Worm (Caenorhabditis elegans) whole organism, L4/young adult: ENCODE data around the gene ZK809.8.

Experiments used
- W03F9.2 ChIP-seq: fragments of 150-350 bp; optimal IDR thresholded peaks from 2 replicates; lab custom pipeline; 2014; ENCODE audit warnings: missing biosample characterization, missing genetic modification characterization
- dao-5 ChIP-seq: sonication (generic microtip); optimal IDR thresholded peaks from 2 replicates; lab custom pipeline; 2016; ENCODE audit warnings: missing genotype, missing genetic modification characterization, moderate library complexity, missing compliant biosample characterization
- him-1 ChIP-seq: sonication (generic microtip); optimal IDR thresholded peaks from 2 replicates; lab custom pipeline; 2016; ENCODE audit warnings: missing genotype, missing genetic modification reagents, missing genetic modification characterization, missing compliant biosample characterization

The ZK809.8 gene

ce11 chrIV:11656144-11656780 is 7.4 kb upstream of the ZK809.8 start, which contains the start of gene ZK809.5:
Gene ZK809.5 (plus strand): TSS chrIV:11656730.
- TF ChIP-seq dao-5 (tag; lab: Kevin White, UChicago): no peak
- no peak for TF ChIP-seq W03F9.2
- no peak for TF ChIP-seq him-1

DNA sequence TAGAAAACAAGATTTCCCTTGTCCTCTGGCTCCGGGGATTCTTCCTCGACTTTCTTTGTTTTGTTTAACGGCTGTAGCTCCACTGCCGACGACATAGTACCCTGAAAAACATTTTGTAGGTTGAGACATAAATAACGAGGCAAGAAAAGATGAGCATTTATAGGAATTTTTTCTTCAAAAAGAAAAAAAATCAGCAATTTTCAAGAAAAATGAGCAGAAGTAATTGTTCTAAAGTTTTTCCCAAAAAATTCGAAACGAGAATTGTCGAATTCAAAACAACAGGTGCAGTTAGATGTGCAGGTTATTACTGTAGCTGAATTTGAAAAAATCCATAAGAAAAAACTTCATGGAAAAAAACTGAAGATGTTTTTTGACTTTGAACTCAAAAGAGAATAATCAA is 6.5 kb upstream of the ZK809.8 start, which contains the start of gene ent-1:
Gene ent-1 (minus strand): TSS at position 101 of the 400 bp plus-strand sequence.
- TF ChIP-seq W03F9.2: no peak
- no peak for TF ChIP-seq him-1
- TF ChIP-seq dao-5 (tag; lab: Kevin White, UChicago): no peak

- TF ChIP-seq W03F9.2 (no peak), dao-5 (tag; lab: Kevin White, UChicago) (no peak)
Observed at ce11 chrIV:11651965-11652453, 3.1 kb upstream of the ZK809.8 start, which contains the start of the genes acl-3 and ndub-6. Gene acl-3 (minus strand): TSS chrIV:11652023. Gene ndub-6 (plus strand): TSS chrIV:11652403.

DNA sequence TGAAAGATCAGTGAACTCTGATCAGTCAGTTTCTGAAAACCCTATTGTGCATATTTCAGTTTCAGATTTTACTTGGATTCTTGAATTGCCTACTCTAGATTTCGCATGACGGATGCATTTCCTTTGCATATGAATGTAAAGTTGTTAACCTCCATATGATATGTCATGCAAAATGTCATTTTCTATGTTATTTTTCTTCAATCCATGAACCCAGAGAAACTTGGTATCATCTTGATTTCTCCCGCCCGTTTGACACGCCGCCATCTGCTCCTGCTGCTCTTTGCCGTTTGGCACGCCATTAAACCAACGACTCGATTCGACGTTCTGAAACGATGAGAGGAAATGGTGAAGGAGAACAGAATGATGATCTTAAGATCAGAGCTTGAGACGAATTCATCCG is 1.5 kb upstream of the ZK809.8 start:
- no peak for TF ChIP-seq dao-5 (tag; lab: Kevin White, UChicago)
- no peak for TF ChIP-seq him-1
- TF ChIP-seq W03F9.2: no peak

DNA sequence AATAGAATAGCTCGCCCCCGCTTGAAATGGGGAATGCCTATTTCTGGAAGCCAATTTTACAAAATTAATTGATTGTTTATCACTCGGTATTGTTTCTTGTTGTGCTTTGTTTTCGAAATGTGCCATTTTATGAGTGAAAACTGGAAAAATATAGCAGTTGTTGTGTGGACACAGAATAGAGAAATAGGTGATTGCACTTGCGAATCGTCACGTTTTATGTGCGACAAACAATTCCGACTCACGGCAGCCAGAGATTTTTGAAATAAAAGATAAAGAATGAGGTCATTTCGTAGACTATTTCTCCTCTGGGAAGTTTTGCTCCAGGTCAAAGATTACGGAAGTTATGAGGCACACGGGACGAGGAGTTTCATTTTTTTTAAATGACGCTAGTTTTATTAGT is 2.0 kb downstream of the ZK809.8 start:
- TF ChIP-seq him-1 (no peak), W03F9.2 (no peak), dao-5 (tag; lab: Kevin White, UChicago) (no peak)

DNA sequence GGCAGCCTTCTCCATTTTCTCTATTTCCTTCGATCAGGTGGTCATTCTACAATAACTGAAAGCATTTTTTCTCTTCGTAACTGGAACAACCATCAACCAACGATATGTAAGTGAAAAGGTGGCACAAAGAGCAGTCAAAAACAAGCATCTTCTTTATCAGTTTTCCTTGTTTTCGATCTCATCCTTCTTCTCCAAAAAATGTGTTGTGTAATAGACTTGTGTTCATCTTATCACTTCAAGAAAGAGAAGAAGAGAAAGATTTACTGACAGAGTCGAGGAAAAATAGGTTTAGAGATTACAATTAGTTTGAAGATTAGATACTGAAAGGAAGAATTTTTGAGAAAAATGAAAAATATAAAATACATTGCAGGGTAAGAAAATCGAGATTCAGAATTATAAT is 3.5 kb downstream of the ZK809.8 start:
- no peak for TF ChIP-seq W03F9.2
- TF ChIP-seq dao-5 (tag; lab: Kevin White, UChicago): no peak
- no peak for TF ChIP-seq him-1

DNA sequence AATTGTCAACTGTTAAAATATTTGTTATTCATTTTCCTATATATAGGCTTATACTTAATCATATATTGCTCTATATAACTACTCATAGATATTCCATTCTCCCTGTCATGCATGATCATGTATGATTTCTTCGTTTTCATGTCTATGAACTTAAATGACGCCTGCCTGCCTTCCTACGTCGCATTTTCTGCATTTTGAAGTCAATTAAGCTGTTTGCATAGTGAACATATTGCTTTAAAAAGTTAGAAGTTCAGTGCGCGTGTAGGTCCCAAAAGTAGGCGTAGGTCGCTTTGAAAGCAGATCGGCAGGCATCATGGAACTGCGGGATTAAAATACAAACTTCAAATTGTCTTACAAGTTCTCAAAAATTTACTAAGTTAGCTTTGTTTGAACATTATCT is 4.2 kb downstream of the ZK809.8 start:
- no peak for TF ChIP-seq him-1
- TF ChIP-seq dao-5 (tag; lab: Kevin White, UChicago): no peak
- TF ChIP-seq W03F9.2: no peak

ce11 chrIV:11643829-11644228 is 5.0 kb downstream of the ZK809.8 start, which contains the start of gene prx-2:
Gene prx-2 (plus strand): TSS chrIV:11644129.
- TF ChIP-seq W03F9.2 (no peak), dao-5 (tag; lab: Kevin White, UChicago) (no peak), him-1 (no peak)

- TF ChIP-seq him-1 (no peak), dao-5 (tag; lab: Kevin White, UChicago) (no peak), W03F9.2 (no peak)
Observed at ce11 chrIV:11641802-11642201, 7.1 kb downstream of the ZK809.8 start, which contains the start of gene ZK809.1. Gene ZK809.1 (plus strand): TSS chrIV:11642102.

DNA sequence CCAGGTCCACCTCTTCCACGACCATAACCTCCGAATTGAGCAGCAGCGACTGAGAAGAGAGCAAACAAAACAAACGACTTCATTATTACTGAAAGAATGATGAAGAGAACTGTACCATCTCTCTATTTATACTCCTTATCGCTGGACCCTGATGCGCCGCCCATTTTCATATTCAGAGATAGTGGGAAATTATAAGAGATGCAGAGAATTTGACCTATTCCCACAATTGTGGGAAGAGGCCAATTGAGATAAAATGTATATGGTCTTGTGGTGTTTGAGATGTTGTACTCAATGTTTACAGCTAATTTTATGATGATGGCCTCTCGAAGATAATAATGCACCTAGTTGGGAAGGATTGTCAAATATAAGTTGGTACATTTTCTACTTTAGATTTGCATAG is 7.9 kb downstream of the ZK809.8 start, which contains the start of gene ttr-50:
Gene ttr-50 (minus strand): TSS at position 101 of the 400 bp plus-strand sequence.
- TF ChIP-seq dao-5 (tag; lab: Kevin White, UChicago): no peak
- no peak for TF ChIP-seq W03F9.2
- no peak for TF ChIP-seq him-1

- TF ChIP-seq dao-5 (tag; lab: Kevin White, UChicago) (no peak), W03F9.2 (no peak), him-1 (no peak)
Observed at ce11 chrIV:11638016-11638415, 10.8 kb downstream of the ZK809.8 start, which contains the start of gene rbm-17. Gene rbm-17 (plus strand): TSS chrIV:11638316.

DNA sequence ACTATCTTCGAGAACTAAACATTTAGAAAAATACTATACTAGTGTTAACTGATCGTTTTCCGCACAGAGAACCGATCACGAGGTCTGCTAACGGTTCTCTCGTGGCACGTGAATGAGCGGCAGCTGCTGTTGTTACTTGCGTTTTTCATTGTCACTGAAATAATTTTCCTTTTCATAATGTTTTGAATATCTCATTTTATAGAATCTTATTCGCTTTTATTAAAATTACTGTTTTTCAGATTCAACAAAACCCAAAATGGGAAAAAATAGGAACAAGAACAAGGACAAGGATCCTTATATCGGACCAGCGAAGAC is 12.5 kb downstream of the ZK809.8 start, which contains the start of gene F58B3.6:
Gene F58B3.6 (plus strand): TSS at position 240 of the 315 bp plus-strand sequence.
- TF ChIP-seq W03F9.2 (no peak), dao-5 (tag; lab: Kevin White, UChicago) (no peak), him-1 (no peak)

- TF ChIP-seq him-1 (no peak), W03F9.2 (peak; percentile 66)
Observed at ce11 chrIV:11635437-11636408, 13.1 kb downstream of the ZK809.8 start, which contains the start of gene mars-1. Gene mars-1 (minus strand): TSS chrIV:11635487.

ce11 chrIV:11631750-11632149 is 17.1 kb downstream of the ZK809.8 start, which contains the start of gene F58B3.4:
Gene F58B3.4 (minus strand): TSS chrIV:11631850.
- no peak for TF ChIP-seq W03F9.2
- no peak for TF ChIP-seq him-1
- TF ChIP-seq dao-5 (tag; lab: Kevin White, UChicago): no peak
